Worm (Caenorhabditis elegans) whole organism, midembryonic: Measurements from ENCODE around the gene nspb-7.

ENCODE experiments used
- T22C8.4 ChIP-seq: fragments of 200-800 bp; sonication (Bioruptor generic); IDR thresholded peaks from 2 replicates; pipeline ENCODE4 v1.3.6; 2022; ENCODE audit warnings: missing genetic modification characterization, missing compliant biosample characterization
- cog-1 ChIP-seq: sonication (generic microtip); optimal IDR thresholded peaks from 2 replicates; lab custom pipeline; 2016; ENCODE audit warnings: missing genetic modification characterization, missing compliant biosample characterization
- flt-1 ChIP-seq: fragments of 200-800 bp; sonication (Bioruptor generic); IDR thresholded peaks from 2 replicates; pipeline ENCODE4 v1.3.6; 2022; ENCODE audit warnings: missing genetic modification characterization, missing compliant biosample characterization
- klf-2 ChIP-seq: fragments of 200-800 bp; sonication (Bioruptor generic); conservative IDR thresholded peaks from 2 replicates; pipeline ENCODE4 v1.3.6; 2022; ENCODE audit warnings: missing genetic modification reagents, missing genetic modification characterization, missing compliant biosample characterization
- med-1 ChIP-seq: sonication (generic microtip); optimal IDR thresholded peaks from 2 replicates; lab custom pipeline; 2017; ENCODE audit warnings: missing genetic modification characterization, mild to moderate bottlenecking, missing compliant biosample characterization, antibody characterized with exemption, missing genetic modification reagents; ENCODE audit not compliant: insufficient read depth
- ref-1 ChIP-seq: fragments of 200-800 bp; sonication (Bioruptor generic); conservative IDR thresholded peaks from 2 replicates; pipeline ENCODE4 v1.3.6; 2022; ENCODE audit warnings: missing genetic modification reagents, missing genetic modification characterization, missing compliant biosample characterization
- tab-1 ChIP-seq: fragments of 200-800 bp; sonication (Bioruptor generic); IDR thresholded peaks from 2 replicates; pipeline ENCODE4 v1.3.6; 2022; ENCODE audit warnings: missing genetic modification characterization, missing compliant biosample characterization
- ztf-23 ChIP-seq: fragments of 200-800 bp; sonication (Bioruptor generic); IDR thresholded peaks from 2 replicates; pipeline ENCODE4 v1.3.6; 2022; ENCODE audit warnings: missing genetic modification reagents, missing genetic modification characterization, missing compliant biosample characterization
- ztf-29 ChIP-seq: fragments of 200-800 bp; sonication (Bioruptor generic); IDR thresholded peaks from 2 replicates; pipeline ENCODE4 v1.3.6; 2022; ENCODE audit warnings: missing genetic modification reagents, missing genetic modification characterization, missing compliant biosample characterization

nspb-7 gene

ce11 chrII:14570541-14571160, 7.5 kb upstream of the nspb-7 start:
- TF ChIP-seq med-1 (no peak), cog-1 (tag; lab: Kevin White, UChicago) (no peak), T22C8.4 (GFP tag; lab: Robert Waterston, UW) (no peak), klf-2 (no peak), ztf-23 (no peak), ref-1 (GFP tag; lab: Robert Waterston, UW) (no peak), ztf-29 (GFP tag; lab: Robert Waterston, UW) (no peak), flt-1 (GFP tag; lab: Robert Waterston, UW) (no peak), tab-1 (GFP tag; lab: Robert Waterston, UW) (no peak)

DNA sequence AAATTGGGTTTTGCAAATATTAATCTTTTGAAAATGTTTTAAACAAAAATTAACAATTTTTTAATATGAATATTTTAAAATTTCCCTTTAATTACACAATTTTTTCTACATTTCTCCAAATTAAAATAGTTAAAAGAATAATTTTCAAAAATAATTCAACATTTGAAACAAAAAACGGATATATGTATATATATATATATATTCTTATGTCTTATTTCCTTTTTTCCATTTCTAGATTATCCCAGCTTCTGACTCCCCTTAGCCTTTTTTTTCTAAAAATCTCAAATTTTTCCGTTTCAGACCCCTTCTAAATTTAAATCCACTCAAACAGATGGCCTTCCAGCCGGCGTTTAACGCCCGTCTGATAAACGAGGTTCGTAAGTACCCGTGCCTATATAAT, 4.8 kb upstream of the nspb-7 start, which contains the start of gene madf-5:
Gene madf-5 (plus strand): TSS at position 301 of the 400 bp plus-strand sequence.
- no peak for TF ChIP-seq ztf-29 (GFP tag; lab: Robert Waterston, UW)
- no peak for TF ChIP-seq cog-1 (tag; lab: Kevin White, UChicago)
- no peak for TF ChIP-seq tab-1 (GFP tag; lab: Robert Waterston, UW)
- no peak for TF ChIP-seq ref-1 (GFP tag; lab: Robert Waterston, UW)
- TF ChIP-seq med-1, result no peak
- TF ChIP-seq flt-1 (GFP tag; lab: Robert Waterston, UW), result no peak
- no peak for TF ChIP-seq T22C8.4 (GFP tag; lab: Robert Waterston, UW)
- TF ChIP-seq ztf-23, result no peak
- no peak for TF ChIP-seq klf-2

- TF ChIP-seq klf-2, result no peak
- TF ChIP-seq med-1, result no peak
- TF ChIP-seq tab-1 (GFP tag; lab: Robert Waterston, UW), result no peak
- TF ChIP-seq ztf-29 (GFP tag; lab: Robert Waterston, UW), result no peak
- no peak for TF ChIP-seq ref-1 (GFP tag; lab: Robert Waterston, UW)
- no peak for TF ChIP-seq T22C8.4 (GFP tag; lab: Robert Waterston, UW)
- no peak for TF ChIP-seq flt-1 (GFP tag; lab: Robert Waterston, UW)
- no peak for TF ChIP-seq ztf-23
- TF ChIP-seq cog-1 (tag; lab: Kevin White, UChicago), result no peak
Measured at ce11 chrII:14574790-14575189, 3.3 kb upstream of the nspb-7 start.

DNA sequence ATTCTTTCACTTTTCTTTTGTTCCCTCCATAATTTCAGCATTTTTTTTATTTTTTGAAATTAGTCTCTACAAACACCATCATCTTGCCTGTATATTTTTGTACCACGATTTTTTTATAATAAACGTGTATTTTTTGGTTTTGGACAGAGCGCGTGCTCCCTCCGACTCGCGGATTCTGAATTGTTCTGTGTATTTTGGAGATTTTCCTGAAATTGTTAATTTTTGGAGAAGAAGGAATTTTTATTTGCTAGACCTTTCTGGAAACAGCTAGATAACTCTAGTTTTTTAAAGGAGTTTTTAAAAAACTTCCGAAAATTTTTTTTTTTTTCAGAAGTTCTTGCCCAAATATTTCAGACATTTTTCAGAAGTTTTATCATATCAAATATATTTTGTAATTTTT, 1.7 kb upstream of the nspb-7 start, which contains the start of gene C01G12.13:
Gene C01G12.13 (plus strand): TSS at position 301 of the 400 bp plus-strand sequence.
- TF ChIP-seq klf-2 (no peak), T22C8.4 (GFP tag; lab: Robert Waterston, UW) (no peak), ztf-23 (no peak), cog-1 (tag; lab: Kevin White, UChicago) (no peak), ztf-29 (GFP tag; lab: Robert Waterston, UW) (no peak), ref-1 (GFP tag; lab: Robert Waterston, UW) (no peak), flt-1 (GFP tag; lab: Robert Waterston, UW) (no peak), med-1 (no peak), tab-1 (GFP tag; lab: Robert Waterston, UW) (no peak)

DNA sequence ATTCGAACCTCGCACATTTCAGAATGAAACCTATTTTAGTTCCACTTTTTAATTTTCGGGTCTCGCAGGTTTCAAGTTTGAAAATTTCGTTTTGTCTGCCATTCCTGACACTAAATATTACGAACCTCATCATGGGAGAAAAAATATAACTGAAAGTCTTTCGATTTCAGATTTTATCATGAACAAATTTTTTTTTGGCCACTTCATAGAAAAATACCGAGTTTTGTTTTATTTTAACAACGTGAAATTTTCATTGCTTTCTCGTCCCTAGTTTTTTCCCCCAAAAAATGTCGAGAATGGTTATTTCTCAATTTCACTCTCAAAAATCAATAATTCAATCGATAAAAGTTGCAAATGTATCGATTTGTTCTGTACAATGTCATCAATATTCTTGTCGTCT, 603 bp downstream of the nspb-7 start, which contains the start of gene C01G12.9:
Gene C01G12.9 (plus strand): TSS at position 301 of the 400 bp plus-strand sequence.
- TF ChIP-seq cog-1 (tag; lab: Kevin White, UChicago) (no peak), tab-1 (GFP tag; lab: Robert Waterston, UW) (no peak), flt-1 (GFP tag; lab: Robert Waterston, UW) (no peak), ref-1 (GFP tag; lab: Robert Waterston, UW) (no peak), ztf-29 (GFP tag; lab: Robert Waterston, UW) (no peak), klf-2 (no peak), T22C8.4 (GFP tag; lab: Robert Waterston, UW) (no peak), med-1 (no peak), ztf-23 (no peak)

DNA sequence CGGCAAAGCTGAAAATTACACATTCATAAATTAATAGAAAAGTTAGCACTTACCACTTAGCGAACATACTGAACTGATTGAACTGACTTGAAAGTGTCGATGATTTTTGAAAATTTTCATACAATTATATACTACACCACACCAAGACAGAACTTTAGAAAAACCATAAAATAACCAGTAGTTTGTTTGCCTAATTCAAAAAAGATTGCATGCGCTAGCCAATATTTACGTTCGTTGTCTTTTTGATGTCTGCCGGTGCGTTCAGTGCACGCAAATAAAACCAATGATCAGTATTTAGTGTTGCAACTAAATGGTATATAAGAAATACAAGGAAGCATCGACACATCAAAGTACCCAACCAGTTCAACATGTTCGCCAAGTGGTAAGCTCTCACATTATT, 2.4 kb downstream of the nspb-7 start, which contains the start of the genes nspb-8 and nspb-9:
Gene nspb-8 (minus strand): TSS at position 101 of the 400 bp plus-strand sequence.
Gene nspb-9 (plus strand): TSS at position 311 of the 400 bp plus-strand sequence.
- no peak for TF ChIP-seq med-1
- TF ChIP-seq klf-2, result no peak

- no peak for TF ChIP-seq cog-1 (tag; lab: Kevin White, UChicago)
- TF ChIP-seq ref-1 (GFP tag; lab: Robert Waterston, UW), result no peak
- no peak for TF ChIP-seq flt-1 (GFP tag; lab: Robert Waterston, UW)
- no peak for TF ChIP-seq ztf-29 (GFP tag; lab: Robert Waterston, UW)
- TF ChIP-seq ztf-23, result no peak
- TF ChIP-seq tab-1 (GFP tag; lab: Robert Waterston, UW), result no peak
- TF ChIP-seq klf-2, result no peak
- TF ChIP-seq T22C8.4 (GFP tag; lab: Robert Waterston, UW), result no peak
- no peak for TF ChIP-seq med-1
Measured at ce11 chrII:14582206-14582605, 4.1 kb downstream of the nspb-7 start, which contains the start of gene C01G12.3. C01G12.3 (minus strand) TSS chrII:14582306.

ce11 chrII:14587407-14587806, 9.3 kb downstream of the nspb-7 start, which contains the start of gene C01G12.5:
C01G12.5 (minus strand) TSS chrII:14587507.
- TF ChIP-seq med-1, result no peak
- TF ChIP-seq ztf-29 (GFP tag; lab: Robert Waterston, UW), result no peak
- no peak for TF ChIP-seq ref-1 (GFP tag; lab: Robert Waterston, UW)
- no peak for TF ChIP-seq tab-1 (GFP tag; lab: Robert Waterston, UW)
- no peak for TF ChIP-seq ztf-23
- no peak for TF ChIP-seq T22C8.4 (GFP tag; lab: Robert Waterston, UW)
- no peak for TF ChIP-seq cog-1 (tag; lab: Kevin White, UChicago)
- no peak for TF ChIP-seq flt-1 (GFP tag; lab: Robert Waterston, UW)

DNA sequence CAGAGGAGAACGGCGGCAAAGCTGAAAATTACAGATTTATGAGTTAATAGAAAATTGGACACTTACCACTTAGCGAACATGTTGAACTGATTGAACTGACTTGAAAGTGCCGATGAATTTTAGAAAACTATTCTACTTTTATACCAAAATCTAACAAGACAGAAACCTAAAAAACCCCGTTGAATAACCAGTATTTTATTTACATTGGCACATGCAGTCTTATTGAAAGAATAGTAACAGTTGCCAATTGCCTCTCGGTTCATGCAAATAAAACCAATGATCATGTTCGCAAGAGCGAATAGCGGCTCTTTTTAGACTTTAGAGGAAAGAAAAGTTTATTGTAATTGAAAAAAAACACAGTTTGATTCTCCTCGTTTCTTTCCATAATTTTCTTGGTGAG, 10.0 kb downstream of the nspb-7 start, which contains the start of gene nspb-10:
Gene nspb-10 (minus strand): TSS at position 101 of the 400 bp plus-strand sequence.
- TF ChIP-seq flt-1 (GFP tag; lab: Robert Waterston, UW) (no peak), ztf-23 (no peak), tab-1 (GFP tag; lab: Robert Waterston, UW) (no peak), med-1 (no peak), cog-1 (tag; lab: Kevin White, UChicago) (no peak), klf-2 (no peak), ztf-29 (GFP tag; lab: Robert Waterston, UW) (no peak), T22C8.4 (GFP tag; lab: Robert Waterston, UW) (no peak), ref-1 (GFP tag; lab: Robert Waterston, UW) (no peak)
